Fruit fly (Drosophila melanogaster): ENCODE data around the gene CG7044.
A peak's percentile ranks its signal among the peaks of the same experiment; 100 is the strongest.

CG7044 gene

dm6 chr3R:21065010-21065695 is 36.4 kb downstream of the CG7044 start, which contains the start of gene AnxB9 (continued):
- TF ChIP-seq tll (GFP tag; optimal IDR thresholded peaks at IDR 0.05), result no peak
- no peak for TF ChIP-seq CG18011 (GFP tag; optimal IDR thresholded peaks at IDR 0.05)
- TF ChIP-seq yki (optimal IDR thresholded peaks at IDR 0.05), result no peak
- peak; percentile 6 for TF ChIP-seq CG18619 (GFP tag; optimal IDR thresholded peaks at IDR 0.05)
- TF ChIP-seq D (optimal IDR thresholded peaks at IDR 0.05), result no peak
- no peak for TF ChIP-seq D (GFP tag; optimal IDR thresholded peaks at IDR 0.05)
- peak; percentile 30 for TF ChIP-seq Deaf1 (tag; optimal IDR thresholded peaks at IDR 0.05)
- TF ChIP-seq wdn (GFP tag; IDR thresholded peaks at IDR 0.05), result no peak
- TF ChIP-seq CG2889 (GFP tag; IDR thresholded peaks at IDR 0.05), result no peak
- no peak for TF ChIP-seq CTCF (GFP tag; optimal IDR thresholded peaks at IDR 0.05)
- TF ChIP-seq fru (optimal IDR thresholded peaks at IDR 0.05), result no peak
- TF ChIP-seq CG16815 (GFP tag; optimal IDR thresholded peaks at IDR 0.05), result no peak
- TF ChIP-seq CG5953 (GFP tag; IDR thresholded peaks at IDR 0.05), result no peak
- TF ChIP-seq CG3065 (GFP tag; optimal IDR thresholded peaks at IDR 0.05), result no peak
- peak; percentile 37 for TF ChIP-seq CG2678 (tag; optimal IDR thresholded peaks at IDR 0.05)
- no peak for TF ChIP-seq Usf (GFP tag; optimal IDR thresholded peaks at IDR 0.05)
- TF ChIP-seq trh (GFP tag; optimal IDR thresholded peaks at IDR 0.05), result no peak
- TF ChIP-seq CG43689 (GFP tag; IDR thresholded peaks at IDR 0.05), result no peak
- no peak for TF ChIP-seq sna (GFP tag; IDR thresholded peaks at IDR 0.05; ENCODE audit: partially characterized antibody)
- TF ChIP-seq CG12659 (GFP tag; optimal IDR thresholded peaks at IDR 0.05), result no peak
- peak; percentile 4 for TF ChIP-seq CG11504 (tag; optimal IDR thresholded peaks at IDR 0.05)
- TF ChIP-seq Meics (GFP tag; optimal IDR thresholded peaks at IDR 0.05), result peak; percentile 48
- no peak for TF ChIP-seq maf-S (GFP tag; optimal IDR thresholded peaks at IDR 0.05)
- no peak for TF ChIP-seq PHDP (tag; optimal IDR thresholded peaks at IDR 0.05)
- TF ChIP-seq Abd-B (GFP tag; optimal IDR thresholded peaks at IDR 0.05), result no peak
- TF ChIP-seq zfh2 (GFP tag; optimal IDR thresholded peaks at IDR 0.05), result no peak
- TF ChIP-seq shn (GFP tag; optimal IDR thresholded peaks at IDR 0.05), result peak; percentile 19
- no peak for TF ChIP-seq GATAe (GFP tag; conservative IDR thresholded peaks at IDR 0.05)
- TF ChIP-seq Fer1 (GFP tag; optimal IDR thresholded peaks at IDR 0.05), result peak; percentile 57
- TF ChIP-seq Six4 (GFP tag; optimal IDR thresholded peaks at IDR 0.05), result no peak
- TF ChIP-seq CG6272 (GFP tag; IDR thresholded peaks at IDR 0.05), result no peak
- no peak for TF ChIP-seq CG6654 (GFP tag; optimal IDR thresholded peaks at IDR 0.05)
- no peak; the same call in 1 of the 2 replicates for TF ChIP-seq hbn (GFP tag; IDR thresholded peaks at IDR 0.05; ENCODE audit: partially characterized antibody)
- TF ChIP-seq ind (GFP tag; optimal IDR thresholded peaks at IDR 0.05), result no peak
- no peak for TF ChIP-seq Mrtf (GFP tag; IDR thresholded peaks at IDR 0.05)
- TF ChIP-seq Dbx (GFP tag; IDR thresholded peaks at IDR 0.05), result peak; percentile 56; the same call in 2 of the 3 replicates
- TF ChIP-seq Oli (tag; optimal IDR thresholded peaks at IDR 0.05), result no peak
- peak; percentile 13 for TF ChIP-seq oc (tag; optimal IDR thresholded peaks at IDR 0.05)
- TF ChIP-seq Sry-δ (GFP tag; optimal IDR thresholded peaks at IDR 0.05), result peak; percentile 82
- TF ChIP-seq otp (GFP tag; IDR thresholded peaks at IDR 0.05), result 0 out of 3 replicates have a peak, but pooled peaks have one; percentile 38
- TF ChIP-seq CG6175 (GFP tag; IDR thresholded peaks at IDR 0.05), result no peak
- TF ChIP-seq fd64A (GFP tag; optimal IDR thresholded peaks at IDR 0.05), result peak; percentile 56
- peak; percentile 56 for TF ChIP-seq her (GFP tag; optimal IDR thresholded peaks at IDR 0.05)
- TF ChIP-seq CG4730 (GFP tag; IDR thresholded peaks at IDR 0.05), result no peak
- no peak for TF ChIP-seq CG9609 (GFP tag; optimal IDR thresholded peaks at IDR 0.05)
- TF ChIP-seq CG16813 (GFP tag; IDR thresholded peaks at IDR 0.05; ENCODE audit: partially characterized antibody), result no peak; the same call in 2 of the 3 replicates
- TF ChIP-seq fu2 (GFP tag; optimal IDR thresholded peaks at IDR 0.05), result no peak
- no peak for TF ChIP-seq aop (GFP tag; IDR thresholded peaks at IDR 0.05)
- TF ChIP-seq dysf (GFP tag; IDR thresholded peaks at IDR 0.05), result no peak
- no peak for TF ChIP-seq Spps (tag; optimal IDR thresholded peaks at IDR 0.05)
- TF ChIP-seq CG13123 (GFP tag; optimal IDR thresholded peaks at IDR 0.05), result no peak
- peak; percentile 73 for TF ChIP-seq lab (GFP tag; optimal IDR thresholded peaks at IDR 0.05)
